Fruit fly (Drosophila melanogaster) Kc167 (cell line): ENCODE measurements around the gene Ref1.

Source experiments
- Myc ChIP-seq: fragments of >200 bp; optimal IDR thresholded peaks from 2 replicates; lab custom pipeline; 2017; ENCODE audit warnings: missing external identifiers
- Sin3A ChIP-seq: fragments of >200 bp; optimal IDR thresholded peaks from 2 replicates; lab custom pipeline; 2018; ENCODE audit warnings: missing external identifiers
- h ChIP-seq: fragments of >200 bp; optimal IDR thresholded peaks from 3 replicates; lab custom pipeline; 2018; ENCODE audit warnings: missing external identifiers
- psq ChIP-seq: fragments of >200 bp; optimal IDR thresholded peaks from 2 replicates; lab custom pipeline; 2017; ENCODE audit warnings: missing external identifiers
- ttk ChIP-seq: sonication (Bioruptor generic); optimal IDR thresholded peaks from 2 replicates; lab custom pipeline; 2017; ENCODE audit warnings: missing external identifiers

- no peak for TF ChIP-seq Sin3A (lab: Kevin White, UChicago)
- no peak for TF ChIP-seq psq (lab: Kevin White, UChicago)
- no peak for TF ChIP-seq ttk (lab: Kevin White, UChicago)
- no peak for TF ChIP-seq h (lab: Kevin White, UChicago)
- TF ChIP-seq Myc (lab: Kevin White, UChicago), result no peak
Measured at dm6 chr3R:7059015-7059414, 21.2 kb downstream of the Ref1 start, which contains the start of gene dj.
